Worm (Caenorhabditis elegans): ENCODE results near the gene ZK637.12.

Gene ZK637.12

DNA sequence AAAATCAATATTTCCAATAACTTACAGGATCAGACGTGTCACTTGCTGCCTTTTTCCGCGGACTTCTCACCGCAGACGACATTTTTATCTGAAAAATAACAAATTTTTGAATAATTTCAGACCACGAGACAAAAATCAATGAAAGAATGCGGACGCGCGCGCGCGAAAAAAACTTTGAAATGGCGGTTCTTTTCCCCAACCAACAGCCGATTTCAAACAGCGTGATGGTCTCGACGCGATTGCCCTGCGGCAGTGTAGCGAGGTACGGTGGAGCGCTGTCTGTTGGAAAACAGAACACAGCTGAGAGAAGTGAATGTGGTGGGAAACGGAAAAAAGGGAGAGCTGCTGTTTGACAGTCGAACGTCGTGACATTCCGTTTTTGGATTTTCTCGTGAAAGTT lies 20.0 kb upstream of the ZK637.12 start, which contains the start of gene lin-9 (continued):
- TF ChIP-seq tlf-1 (GFP tag; optimal IDR thresholded peaks at IDR 0.05) (peak; percentile 98), Y95B8A.8 (GFP tag; IDR thresholded peaks at IDR 0.05) (peak; percentile 93), ceh-100 (GFP tag; IDR thresholded peaks at IDR 0.05) (peak; percentile 79), lir-1 (GFP tag; conservative IDR thresholded peaks at IDR 0.05) (peak; percentile 78), Y53G8AR.9 (GFP tag; conservative IDR thresholded peaks at IDR 0.05) (peak; percentile 98), rcor-1 (GFP tag; IDR thresholded peaks at IDR 0.05) (peak; percentile 96), F49E8.2 (tag; optimal IDR thresholded peaks at IDR 0.05; ENCODE audit: insufficient read depth) (peak; percentile 59), bed-1 (GFP tag; IDR thresholded peaks at IDR 0.05) (no peak), lsl-1 (GFP tag; optimal IDR thresholded peaks at IDR 0.05) (peak; percentile 97), ztf-25 (GFP tag; IDR thresholded peaks at IDR 0.05) (no peak), zim-3 (tag; optimal IDR thresholded peaks at IDR 0.05) (no peak), B0261.1 (tag; optimal IDR thresholded peaks at IDR 0.05) (peak; percentile 10), ekl-4 (GFP tag; IDR thresholded peaks at IDR 0.05) (peak; percentile 96), pbrm-1 (GFP tag; IDR thresholded peaks at IDR 0.05) (peak; percentile 96), snpc-1.3 (tag; optimal IDR thresholded peaks at IDR 0.05; ENCODE audit: insufficient read depth) (peak; percentile 54), unc-130 (GFP tag; optimal IDR thresholded peaks at IDR 0.05) (peak; percentile 93), mxl-1 (tag; optimal IDR thresholded peaks at IDR 0.05) (no peak), Y79H2A.3 (GFP tag; conservative IDR thresholded peaks at IDR 0.05) (peak; percentile 82), ama-1 (optimal IDR thresholded peaks at IDR 0.05) (no peak), ama-1 (GFP tag; optimal IDR thresholded peaks at IDR 0.05) (no peak), attf-5 (GFP tag; optimal IDR thresholded peaks at IDR 0.05) (peak; percentile 95), T26A5.8 (tag; optimal IDR thresholded peaks at IDR 0.05) (no peak), attf-6 (GFP tag; IDR thresholded peaks at IDR 0.05) (0 out of 2 replicates have a peak, but pooled peaks have one; percentile 45), C17E4.6 (GFP tag; IDR thresholded peaks at IDR 0.05) (peak; percentile 95), nhr-179 (tag; optimal IDR thresholded peaks at IDR 0.05) (no peak), fkh-3 (tag; optimal IDR thresholded peaks at IDR 0.05) (no peak), snpc-4 (GFP tag; optimal IDR thresholded peaks at IDR 0.05) (peak; percentile 43), snpc-4 (tag; optimal IDR thresholded peaks at IDR 0.05) (peak; percentile 68 to 84 (median 78)), Y53F4B.3 (GFP tag; IDR thresholded peaks at IDR 0.05) (no peak), nhr-27 (tag; optimal IDR thresholded peaks at IDR 0.05) (no peak), ZK185.1 (tag; optimal IDR thresholded peaks at IDR 0.05; ENCODE audit: poor library complexity, severe bottlenecking) (peak; percentile 91), C06A6.2 (GFP tag; conservative IDR thresholded peaks at IDR 0.05) (peak; percentile 86), lag-1 (GFP tag; IDR thresholded peaks at IDR 0.05) (no peak), rpc-1 (optimal IDR thresholded peaks at IDR 0.05) (no peak), rpc-1 (tag; optimal IDR thresholded peaks at IDR 0.05) (no peak), gei-17 (GFP tag; optimal IDR thresholded peaks at IDR 0.05) (peak; percentile 86), tbx-9 (tag; optimal IDR thresholded peaks at IDR 0.05; ENCODE audit: borderline replicate concordance) (no peak), hlh-12 (tag; optimal IDR thresholded peaks at IDR 0.05) (no peak), madf-10 (tag; optimal IDR thresholded peaks at IDR 0.05) (peak; percentile 86), nhr-90 (tag; optimal IDR thresholded peaks at IDR 0.05) (peak; percentile 33), nfyb-1 (GFP tag; IDR thresholded peaks at IDR 0.05) (peak; percentile 98), nhr-120 (GFP tag; IDR thresholded peaks at IDR 0.05) (no peak), egrh-3 (GFP tag; IDR thresholded peaks at IDR 0.05) (peak; percentile 82), sptf-2 (GFP tag; optimal IDR thresholded peaks at IDR 0.05) (no peak), F37B4.10 (GFP tag; IDR thresholded peaks at IDR 0.05) (peak; percentile 91; the same call in 1 of the 2 replicates), madf-6 (GFP tag; IDR thresholded peaks at IDR 0.05) (peak; percentile 99), lsy-27 (tag; optimal IDR thresholded peaks at IDR 0.05; ENCODE audit: borderline replicate concordance, insufficient read depth) (no peak), lin-40 (tag; optimal IDR thresholded peaks at IDR 0.05) (peak; percentile 96), ztf-3 (GFP tag; optimal IDR thresholded peaks at IDR 0.05) (peak; percentile 70), D2030.7 (GFP tag; IDR thresholded peaks at IDR 0.05) (peak; percentile 95)
